Worm (Caenorhabditis elegans) whole organism, L1 larva: Measurements from ENCODE around the gene sri-66.

Experiments
- Y116A8C.19 ChIP-seq: sonication (generic microtip); optimal IDR thresholded peaks from 2 replicates; lab custom pipeline; 2016; ENCODE audit warnings: missing compliant biosample characterization, missing genetic modification characterization, borderline replicate concordance
- blmp-1 ChIP-seq: fragments of 150-350 bp; optimal IDR thresholded peaks from 2 replicates; lab custom pipeline; 2014; ENCODE audit warnings: missing biosample characterization, missing genetic modification characterization
- dpl-1 ChIP-seq, 3 experiments: fragments of 150-350 bp in 2 of 3; sonication (generic microtip) in 1 of 3; optimal IDR thresholded peaks; 2 replicates each; lab custom pipeline; 2014 to 2017; ENCODE audit warnings: missing biosample characterization in 3 of 3, missing genetic modification characterization in 3 of 3, missing genetic modification reagents in 3 of 3
- egl-27 ChIP-seq, 2 experiments: fragments of 150-350 bp in 1 of 2; sonication (generic microtip); optimal IDR thresholded peaks; 3 replicates each; lab custom pipeline; 2017 to 2018; ENCODE audit warnings: missing biosample characterization in 2 of 2, missing genetic modification characterization in 2 of 2, missing genetic modification reagents in 2 of 2
- elt-2 ChIP-seq: sonication (generic microtip); optimal IDR thresholded peaks from 2 replicates; lab custom pipeline; 2016; ENCODE audit warnings: missing genetic modification characterization, mild to moderate bottlenecking, inconsistent platforms, missing compliant biosample characterization, missing genetic modification reagents
- lin-15B ChIP-seq: fragments of 150-350 bp; sonication (generic microtip); optimal IDR thresholded peaks from 3 replicates; lab custom pipeline; 2014; ENCODE audit warnings: missing biosample characterization, missing genetic modification characterization
- lin-35 ChIP-seq, 2 experiments: fragments of 150-350 bp; optimal IDR thresholded peaks; 2 replicates each; lab custom pipeline; 2014; ENCODE audit warnings: missing biosample characterization in 2 of 2, missing genetic modification characterization in 2 of 2, missing genetic modification reagents in 2 of 2
- lin-39 ChIP-seq: fragments of 150-350 bp; optimal IDR thresholded peaks from 2 replicates; lab custom pipeline; 2014; ENCODE audit warnings: missing biosample characterization, missing genetic modification reagents, missing genetic modification characterization
- nhr-12 ChIP-seq: sonication (generic microtip); optimal IDR thresholded peaks from 2 replicates; lab custom pipeline; 2017; ENCODE audit warnings: missing biosample characterization, missing genetic modification characterization
- pag-3 ChIP-seq: sonication (generic microtip); optimal IDR thresholded peaks from 2 replicates; lab custom pipeline; 2017; ENCODE audit warnings: missing genetic modification characterization, mild to moderate bottlenecking, missing compliant biosample characterization, antibody characterized with exemption, borderline replicate concordance; ENCODE audit not compliant: insufficient read depth
- unc-62 ChIP-seq: fragments of 150-350 bp; optimal IDR thresholded peaks from 2 replicates; lab custom pipeline; 2014; ENCODE audit warnings: missing biosample characterization, missing genetic modification reagents, missing genetic modification characterization
- unc-98 ChIP-seq: fragments of 200-800 bp; sonication (Bioruptor generic); IDR thresholded peaks from 2 replicates; pipeline ENCODE4 v1.3.6; 2022; ENCODE audit warnings: missing genetic modification characterization, missing compliant biosample characterization

- TF ChIP-seq unc-62, result no peak
- TF ChIP-seq egl-27 (tag; optimal IDR thresholded peaks at IDR 0.05; lab: Kevin White, UChicago), result no peak
- TF ChIP-seq blmp-1 (tag; lab: Kevin White, UChicago), result no peak
- TF ChIP-seq Y116A8C.19 (tag; lab: Kevin White, UChicago), result no peak
- no peak for TF ChIP-seq unc-98 (GFP tag; lab: Robert Waterston, UW)
- no peak for TF ChIP-seq lin-15B
- no peak for TF ChIP-seq pag-3 (tag; lab: Kevin White, UChicago)
- no peak for TF ChIP-seq dpl-1 (GFP tag; optimal IDR thresholded peaks at IDR 0.05; lab: Kevin White, UChicago)
- TF ChIP-seq nhr-12, result no peak
- TF ChIP-seq lin-39 (tag; lab: Kevin White, UChicago), result no peak
- TF ChIP-seq elt-2, result no peak
- TF ChIP-seq lin-35 (GFP tag; optimal IDR thresholded peaks at IDR 0.05; lab: Kevin White, UChicago), result no peak
These were observed at the start of gene sri-66 for ce11 chrV:17059987-17060386.
